Fruit fly (Drosophila melanogaster) whole organism, embryonic: Measurements from ENCODE around the gene CG31549.

Experiments
- BEAF-32 ChIP-seq: fragments of 200-800 bp; sonication (Bioruptor generic); optimal IDR thresholded peaks from 3 replicates; lab custom pipeline; 2017; ENCODE audit warnings: missing biosample characterization, missing genetic modification characterization, mild to moderate bottlenecking, moderate library complexity, missing genetic modification reagents
- Bgb ChIP-seq: fragments of 200-800 bp; sonication (Bioruptor generic); IDR thresholded peaks from 2 replicates; pipeline ENCODE4 v1.3.6; 2022; ENCODE audit warnings: missing biosample characterization, missing genetic modification characterization; ENCODE audit not compliant: partially characterized antibody
- CG11398 ChIP-seq: fragments of 200-800 bp; sonication (Bioruptor generic); optimal IDR thresholded peaks from 2 replicates; lab custom pipeline; 2016; ENCODE audit warnings: missing biosample characterization, missing genetic modification characterization
- CG11560 ChIP-seq: fragments of 200-800 bp; sonication (Bioruptor generic); IDR thresholded peaks from 3 replicates; pipeline ENCODE4 v1.3.6; 2022; ENCODE audit warnings: missing biosample characterization, missing genetic modification characterization
- CG12391 ChIP-seq: fragments of 200-800 bp; sonication (Bioruptor generic); optimal IDR thresholded peaks from 3 replicates; lab custom pipeline; 2018; ENCODE audit warnings: missing biosample characterization, mild to moderate bottlenecking, missing genetic modification characterization, moderate library complexity
- CG14441 ChIP-seq: fragments of 200-800 bp; sonication (Bioruptor generic); IDR thresholded peaks from 2 replicates; pipeline ENCODE4 v1.3.6; 2022; ENCODE audit warnings: missing biosample characterization, missing genetic modification characterization
- CG14710 ChIP-seq: fragments of 200-800 bp; sonication (Bioruptor generic); optimal IDR thresholded peaks from 3 replicates; lab custom pipeline; 2019; ENCODE audit warnings: missing biosample characterization, mild to moderate bottlenecking, missing genetic modification characterization, moderate library complexity
- CG1529 ChIP-seq: fragments of 200-800 bp; sonication (Bioruptor generic); optimal IDR thresholded peaks from 3 replicates; lab custom pipeline; 2018; ENCODE audit warnings: missing biosample characterization, missing genetic modification characterization
- CG17802 ChIP-seq: fragments of 200-800 bp; sonication (Bioruptor generic); optimal IDR thresholded peaks from 2 replicates; lab custom pipeline; 2018; ENCODE audit warnings: missing biosample characterization, mild to moderate bottlenecking, missing genetic modification characterization, moderate library complexity
- CG1792 ChIP-seq: fragments of 200-800 bp; sonication (Bioruptor generic); optimal IDR thresholded peaks from 2 replicates; lab custom pipeline; 2016; ENCODE audit warnings: missing biosample characterization, missing genetic modification characterization
- CG2120 ChIP-seq: fragments of 200-800 bp; sonication (Bioruptor generic); optimal IDR thresholded peaks from 3 replicates; lab custom pipeline; 2016; ENCODE audit warnings: missing biosample characterization, missing genetic modification characterization
- CG2202 ChIP-seq: fragments of 200-800 bp; sonication (Bioruptor generic); optimal IDR thresholded peaks from 2 replicates; lab custom pipeline; 2018; ENCODE audit warnings: missing biosample characterization, mild to moderate bottlenecking, missing genetic modification characterization
- CG30020 ChIP-seq: fragments of 200-800 bp; optimal IDR thresholded peaks from 2 replicates; lab custom pipeline; 2019; ENCODE audit warnings: missing biosample characterization, mild to moderate bottlenecking, missing genetic modification characterization, moderate library complexity
- CG32772 ChIP-seq: fragments of 200-800 bp; sonication (Bioruptor generic); IDR thresholded peaks from 2 replicates; pipeline ENCODE4 v1.3.6; 2022; ENCODE audit warnings: missing biosample characterization, missing genetic modification characterization
- CG33557 ChIP-seq: fragments of 200-800 bp; sonication (Bioruptor generic); optimal IDR thresholded peaks from 2 replicates; lab custom pipeline; 2019; ENCODE audit warnings: missing biosample characterization, mild to moderate bottlenecking, missing genetic modification characterization, moderate library complexity
- CG34376 ChIP-seq: fragments of 200-800 bp; sonication (Bioruptor generic); optimal IDR thresholded peaks from 2 replicates; lab custom pipeline; 2018; ENCODE audit warnings: missing biosample characterization, mild to moderate bottlenecking, missing genetic modification characterization
- CG34422 ChIP-seq: fragments of 200-800 bp; sonication (Bioruptor generic); IDR thresholded peaks from 3 replicates; pipeline ENCODE4 v1.3.6; 2022; ENCODE audit warnings: missing biosample characterization, missing genetic modification characterization
- CG3847 ChIP-seq: fragments of 200-800 bp; sonication (Bioruptor generic); IDR thresholded peaks from 2 replicates; pipeline ENCODE4 v1.3.6; 2022; ENCODE audit warnings: missing biosample characterization, missing genetic modification characterization
- CG6791 ChIP-seq: fragments of 200-800 bp; sonication (Bioruptor generic); IDR thresholded peaks from 3 replicates; pipeline ENCODE4 v1.3.6; 2022; ENCODE audit warnings: missing biosample characterization, missing genetic modification characterization; ENCODE audit not compliant: partially characterized antibody
- CTCF ChIP-seq: fragments of 200-800 bp; sonication (Bioruptor generic); optimal IDR thresholded peaks from 2 replicates; lab custom pipeline; 2017; ENCODE audit warnings: missing biosample characterization, mild to moderate bottlenecking, missing genetic modification characterization, moderate library complexity
- D19A ChIP-seq: fragments of 200-800 bp; optimal IDR thresholded peaks from 3 replicates; lab custom pipeline; 2019; ENCODE audit warnings: missing biosample characterization, mild to moderate bottlenecking, missing genetic modification characterization, moderate library complexity
- Dad ChIP-seq: fragments of 200-800 bp; sonication (Bioruptor generic); optimal IDR thresholded peaks from 3 replicates; lab custom pipeline; 2016; ENCODE audit warnings: missing biosample characterization, missing genetic modification characterization
- Dll ChIP-seq: fragments of 200-800 bp; sonication (Bioruptor generic); IDR thresholded peaks from 4 replicates; pipeline ENCODE4 v1.3.6; 2022; ENCODE audit warnings: missing biosample characterization, missing genetic modification characterization; ENCODE audit not compliant: partially characterized antibody
- Dp ChIP-seq: fragments of 200-800 bp; sonication (Bioruptor generic); optimal IDR thresholded peaks from 2 replicates; lab custom pipeline; 2018; ENCODE audit warnings: missing biosample characterization, mild to moderate bottlenecking, missing genetic modification characterization, moderate library complexity
- HLHmδ ChIP-seq: fragments of 200-800 bp; sonication (Bioruptor generic); optimal IDR thresholded peaks from 2 replicates; lab custom pipeline; 2018; ENCODE audit warnings: missing biosample characterization, mild to moderate bottlenecking, missing genetic modification characterization, moderate library complexity
- Hr51 ChIP-seq, 2 experiments: fragments of 200-800 bp; sonication (Bioruptor generic); optimal IDR thresholded peaks; 2 replicates in 1 of 2; 3 replicates in 1 of 2; lab custom pipeline; 2016 to 2018; ENCODE audit warnings: missing biosample characterization in 2 of 2, missing genetic modification characterization in 2 of 2, mild to moderate bottlenecking in 1 of 2, moderate library complexity in 1 of 2
- Hsf ChIP-seq: fragments of 200-800 bp; sonication (Bioruptor generic); optimal IDR thresholded peaks from 3 replicates; lab custom pipeline; 2016; ENCODE audit warnings: missing biosample characterization, missing genetic modification characterization
- Jarid2 ChIP-seq: fragments of 200-800 bp; sonication (Bioruptor generic); optimal IDR thresholded peaks from 3 replicates; lab custom pipeline; 2017; ENCODE audit warnings: mild to moderate bottlenecking, missing biosample characterization, missing genetic modification reagents, missing genetic modification characterization
- NC2β ChIP-seq: fragments of 200-800 bp; sonication (Bioruptor generic); optimal IDR thresholded peaks from 2 replicates; lab custom pipeline; 2016; ENCODE audit warnings: missing biosample characterization, missing genetic modification characterization
- Oaz ChIP-seq: fragments of 200-800 bp; sonication (Bioruptor generic); IDR thresholded peaks from 2 replicates; pipeline ENCODE4 v1.3.6; 2022; ENCODE audit warnings: missing biosample characterization, missing genetic modification characterization
- Scr ChIP-seq: fragments of 200-800 bp; sonication (Bioruptor generic); IDR thresholded peaks from 2 replicates; pipeline ENCODE4 v1.3.6; 2022; ENCODE audit warnings: missing biosample characterization, missing genetic modification characterization; ENCODE audit not compliant: partially characterized antibody
- chif ChIP-seq, 2 experiments: fragments of 200-800 bp; sonication (Bioruptor generic); optimal IDR thresholded peaks; 3 replicates each; lab custom pipeline; 2016; ENCODE audit warnings: missing biosample characterization in 2 of 2, missing genetic modification characterization in 2 of 2
- exex ChIP-seq: fragments of 200-800 bp; sonication (Bioruptor generic); optimal IDR thresholded peaks from 4 replicates; lab custom pipeline; 2018; ENCODE audit warnings: missing biosample characterization, mild to moderate bottlenecking, missing genetic modification characterization, moderate library complexity
- eyg ChIP-seq: fragments of 200-800 bp; sonication (Bioruptor generic); optimal IDR thresholded peaks from 3 replicates; lab custom pipeline; 2016; ENCODE audit warnings: missing biosample characterization, missing genetic modification characterization
- fd64A ChIP-seq: fragments of 200-800 bp; sonication (Bioruptor generic); optimal IDR thresholded peaks from 3 replicates; lab custom pipeline; 2018; ENCODE audit warnings: missing biosample characterization, mild to moderate bottlenecking, missing genetic modification characterization
- grn ChIP-seq: fragments of 200-800 bp; sonication (Bioruptor generic); optimal IDR thresholded peaks from 3 replicates; lab custom pipeline; 2017; ENCODE audit warnings: missing biosample characterization, missing genetic modification characterization
- hbn ChIP-seq: fragments of 200-800 bp; sonication (Bioruptor generic); IDR thresholded peaks from 2 replicates; pipeline ENCODE4 v1.3.6; 2022; ENCODE audit warnings: missing biosample characterization, missing genetic modification characterization; ENCODE audit not compliant: partially characterized antibody
- ind ChIP-seq: fragments of 200-800 bp; sonication (Bioruptor generic); optimal IDR thresholded peaks from 3 replicates; lab custom pipeline; 2016; ENCODE audit warnings: missing biosample characterization, missing genetic modification characterization
- kni ChIP-seq: fragments of 200-800 bp; sonication (Bioruptor generic); optimal IDR thresholded peaks from 3 replicates; lab custom pipeline; 2017; ENCODE audit warnings: mild to moderate bottlenecking, missing biosample characterization, missing genetic modification reagents, missing genetic modification characterization
- peb ChIP-seq: fragments of 200-800 bp; sonication (Bioruptor generic); IDR thresholded peaks from 2 replicates; pipeline ENCODE4 v1.3.6; 2022; ENCODE audit warnings: missing biosample characterization, missing genetic modification characterization
- prd ChIP-seq, 3 experiments: fragments of >200 bp in 2 of 3; fragments of 200-800 bp in 1 of 3; sonication (Bioruptor generic) in 1 of 3; optimal IDR thresholded peaks in 2 of 3; IDR thresholded peaks in 1 of 3; 2 replicates in 2 of 3; 3 replicates in 1 of 3; pipeline versions ENCODE4 v1.3.6 to Lab custom; 2017 to 2022; ENCODE audit warnings: missing biosample characterization in 1 of 3, missing genetic modification characterization in 1 of 3
- ranshi ChIP-seq: fragments of 200-800 bp; sonication (Bioruptor generic); IDR thresholded peaks from 2 replicates; pipeline ENCODE4 v1.3.6; 2022; ENCODE audit warnings: missing biosample characterization, missing genetic modification characterization
- stwl ChIP-seq: fragments of 200-800 bp; sonication (Bioruptor generic); optimal IDR thresholded peaks from 3 replicates; lab custom pipeline; 2018; ENCODE audit warnings: missing biosample characterization, mild to moderate bottlenecking, missing genetic modification characterization, moderate library complexity
- sug ChIP-seq: fragments of 200-800 bp; optimal IDR thresholded peaks from 2 replicates; lab custom pipeline; 2019; ENCODE audit warnings: missing biosample characterization, mild to moderate bottlenecking, missing genetic modification characterization, moderate library complexity
- twi ChIP-seq: fragments of 200-800 bp; optimal IDR thresholded peaks from 2 replicates; lab custom pipeline; 2019; ENCODE audit warnings: missing biosample characterization, mild to moderate bottlenecking, missing genetic modification characterization, moderate library complexity
- wek ChIP-seq: fragments of 200-800 bp; sonication (Bioruptor generic); optimal IDR thresholded peaks from 3 replicates; lab custom pipeline; 2018; ENCODE audit warnings: missing biosample characterization, mild to moderate bottlenecking, missing genetic modification characterization, moderate library complexity

Gene CG31549

DNA sequence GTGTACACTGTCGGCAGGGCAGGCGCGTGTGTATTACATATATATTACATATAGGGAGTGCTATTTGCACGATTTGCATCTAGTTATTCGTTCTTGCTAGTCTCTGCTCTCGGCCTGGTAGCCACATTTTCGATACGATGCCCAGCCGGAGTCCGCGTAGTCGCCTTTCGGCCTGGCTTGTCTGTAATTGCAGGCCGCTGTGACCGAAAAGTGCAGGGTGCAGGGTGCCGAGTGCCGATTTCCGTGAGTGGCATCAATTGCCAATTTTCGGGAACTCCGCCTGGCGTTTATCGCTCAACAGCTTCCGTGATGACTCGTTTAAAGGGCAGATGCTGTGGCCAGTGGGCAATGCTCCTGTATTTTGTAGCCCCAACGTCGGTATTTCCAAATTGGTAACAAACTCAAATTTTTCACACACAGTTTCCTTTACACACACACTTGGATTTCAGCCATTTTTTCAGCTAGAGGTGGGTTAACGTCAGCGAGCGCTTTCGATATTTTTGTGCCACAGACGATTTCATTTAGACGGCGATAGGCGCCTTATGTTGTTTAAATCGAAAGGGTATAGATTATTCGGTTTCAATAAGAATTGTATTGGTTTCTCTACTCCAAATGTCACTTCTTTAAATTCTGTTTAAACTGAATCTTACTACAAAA lies 44.0 kb upstream of the CG31549 start, which contains the start of gene CG2926 (continued):
- TF ChIP-seq Oaz (GFP tag; lab: Robert Waterston, UW), result no peak
- 0 out of 2 replicates have a peak, but pooled peaks have one; percentile 18 for TF ChIP-seq CG14441 (GFP tag; lab: Robert Waterston, UW)
- no peak for TF ChIP-seq CTCF (GFP tag; lab: Kevin White, UChicago)
- TF ChIP-seq NC2β (GFP tag; lab: Kevin White, UChicago), result peak; percentile 34
- no peak for TF ChIP-seq Dad (GFP tag; lab: Kevin White, UChicago)
- TF ChIP-seq ranshi (GFP tag; lab: Robert Waterston, UW), result no peak
- TF ChIP-seq CG33557, result no peak
- TF ChIP-seq exex (tag; lab: Kevin White, UChicago), result no peak
- TF ChIP-seq HLHmδ (GFP tag; lab: Kevin White, UChicago), result no peak
- no peak for TF ChIP-seq ind
- peak; percentile 94 for TF ChIP-seq Bgb (GFP tag; lab: Robert Waterston, UW)
- TF ChIP-seq grn, result no peak
- TF ChIP-seq Jarid2, result no peak
- TF ChIP-seq Dll (GFP tag; lab: Robert Waterston, UW), result peak; percentile 82
- no peak for TF ChIP-seq CG2202 (tag; lab: Kevin White, UChicago)
- TF ChIP-seq chif (GFP tag; optimal IDR thresholded peaks at IDR 0.05; lab: Kevin White, UChicago), result peak in 1 of 2 experiments; percentile 51
- TF ChIP-seq fd64A, result no peak
- no peak for TF ChIP-seq CG1529 (GFP tag; lab: Kevin White, UChicago)
- TF ChIP-seq CG3847 (GFP tag; lab: Robert Waterston, UW), result peak; percentile 42; the same call in 1 of the 2 replicates
- no peak for TF ChIP-seq prd (optimal IDR thresholded peaks at IDR 0.05; lab: Kevin White, UChicago)
- peak; percentile 31; the same call in 1 of the 3 replicates for TF ChIP-seq prd (GFP tag; IDR thresholded peaks at IDR 0.05; lab: Robert Waterston, UW)
- TF ChIP-seq BEAF-32 (GFP tag; lab: Kevin White, UChicago), result peak; percentile 87
- peak; percentile 47 for TF ChIP-seq Hsf
- no peak for TF ChIP-seq peb (GFP tag; lab: Robert Waterston, UW)
- TF ChIP-seq, all 482 proteins: peak for 159

DNA sequence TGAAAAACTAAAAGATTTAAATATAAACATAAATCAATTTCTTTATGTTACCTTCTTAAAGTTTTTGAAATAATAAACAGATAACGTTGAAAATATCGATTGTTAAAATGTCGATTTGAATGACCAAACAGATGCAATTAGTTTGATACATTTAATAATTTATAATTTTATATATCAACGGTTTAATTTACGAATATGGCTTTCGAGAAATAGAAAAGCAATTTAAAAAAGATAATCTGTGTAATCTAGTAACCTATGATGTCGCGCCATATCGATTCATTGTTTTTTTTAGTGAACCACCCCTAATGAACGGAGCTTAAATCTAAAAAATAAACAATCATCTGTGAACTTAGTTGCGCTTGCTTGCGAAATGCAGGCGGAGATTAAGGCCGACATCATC lies 43.4 kb upstream of the CG31549 start, which contains the start of gene PolZ2:
PolZ2 (plus strand) TSS at position 301 of the 400 bp plus-strand sequence.
- peak; percentile 25 for TF ChIP-seq CG30020 (tag; lab: Kevin White, UChicago)
- TF ChIP-seq Scr (GFP tag; lab: Robert Waterston, UW), result peak; percentile 36; the same call in 1 of the 2 replicates
- peak; percentile 28 for TF ChIP-seq wek (GFP tag; lab: Kevin White, UChicago)
- peak; percentile 40 for TF ChIP-seq CG17802 (tag; lab: Kevin White, UChicago)
- TF ChIP-seq D19A (tag; lab: Kevin White, UChicago), result no peak
- TF ChIP-seq CG6791 (GFP tag; lab: Robert Waterston, UW), result no peak
- no peak for TF ChIP-seq Hr51 (GFP tag; optimal IDR thresholded peaks at IDR 0.05; lab: Kevin White, UChicago)
- TF ChIP-seq CG14710 (tag; lab: Kevin White, UChicago), result peak; percentile 24
- TF ChIP-seq Dp (GFP tag; lab: Kevin White, UChicago), result peak; percentile 10

DNA sequence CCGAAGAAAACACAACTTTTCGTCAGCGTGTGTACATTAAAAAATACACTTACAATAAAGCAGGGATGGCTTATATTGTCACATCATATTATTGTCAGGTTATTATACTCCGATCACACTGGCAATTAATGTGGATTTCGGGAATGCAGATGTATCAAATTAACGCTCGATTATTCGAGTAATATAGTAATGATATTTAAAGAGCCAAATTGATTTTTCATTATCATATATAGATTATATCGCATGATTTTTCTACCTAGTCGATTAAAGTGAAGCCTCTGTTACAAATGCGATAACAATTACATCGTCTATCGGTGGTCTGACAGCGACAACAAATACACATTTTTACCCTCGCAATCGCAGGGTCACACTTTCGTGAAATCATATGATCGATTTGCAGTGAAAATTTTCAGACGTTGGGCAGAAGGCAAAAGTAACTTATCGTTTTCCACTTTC lies 40.6 kb upstream of the CG31549 start, which contains the start of the genes noi and Vha26:
noi (minus strand) TSS at position 62 of the 456 bp plus-strand sequence.
Vha26 (plus strand) TSS at position 366 of the 456 bp plus-strand sequence.
- peak; percentile 70 for TF ChIP-seq CG2120 (GFP tag; lab: Kevin White, UChicago)
- TF ChIP-seq hbn, result 0 out of 2 replicates have a peak, but pooled peaks have one; percentile 27
- peak; percentile 45 for TF ChIP-seq twi (tag; lab: Kevin White, UChicago)
- no peak for TF ChIP-seq eyg
- TF ChIP-seq CG12391 (tag; lab: Kevin White, UChicago), result peak; percentile 72
- no peak for TF ChIP-seq CG34376 (GFP tag; lab: Kevin White, UChicago)
- TF ChIP-seq kni (GFP tag; lab: Kevin White, UChicago), result no peak
- TF ChIP-seq CG11560 (tag; lab: Robert Waterston, UW), result peak; percentile 40; the same call in 2 of the 3 replicates
- TF ChIP-seq CG1792 (GFP tag; lab: Kevin White, UChicago), result no peak
- peak; percentile 75 for TF ChIP-seq stwl (tag; lab: Kevin White, UChicago)
- no peak for TF ChIP-seq CG32772
- no peak for TF ChIP-seq CG11398 (GFP tag; lab: Kevin White, UChicago)
- peak; percentile 62; the same call in 2 of the 4 replicates for TF ChIP-seq Dll (GFP tag; lab: Robert Waterston, UW)
- no peak for TF ChIP-seq CG34422 (GFP tag; lab: Robert Waterston, UW)
- TF ChIP-seq sug, result peak; percentile 63
